Fruit fly (Drosophila melanogaster): ENCODE results near the gene CG44574.

- TF ChIP-seq insv (optimal IDR thresholded peaks at IDR 0.05): no peak
- no peak for TF ChIP-seq Sin3A (optimal IDR thresholded peaks at IDR 0.05)
- TF ChIP-seq ttk (optimal IDR thresholded peaks at IDR 0.05): no peak
- TF ChIP-seq psq (optimal IDR thresholded peaks at IDR 0.05): no peak
- no peak for TF ChIP-seq h (optimal IDR thresholded peaks at IDR 0.05)
- TF ChIP-seq Myc (optimal IDR thresholded peaks at IDR 0.05): no peak
Observed at dm6 chr2L:5910189-5910588, 26.6 kb downstream of the CG44574 start, which contains the start of gene CG14000.

All from Kc167 (cell line).